Worm (Caenorhabditis elegans): ENCODE data around the gene fbxc-18.

DNA sequence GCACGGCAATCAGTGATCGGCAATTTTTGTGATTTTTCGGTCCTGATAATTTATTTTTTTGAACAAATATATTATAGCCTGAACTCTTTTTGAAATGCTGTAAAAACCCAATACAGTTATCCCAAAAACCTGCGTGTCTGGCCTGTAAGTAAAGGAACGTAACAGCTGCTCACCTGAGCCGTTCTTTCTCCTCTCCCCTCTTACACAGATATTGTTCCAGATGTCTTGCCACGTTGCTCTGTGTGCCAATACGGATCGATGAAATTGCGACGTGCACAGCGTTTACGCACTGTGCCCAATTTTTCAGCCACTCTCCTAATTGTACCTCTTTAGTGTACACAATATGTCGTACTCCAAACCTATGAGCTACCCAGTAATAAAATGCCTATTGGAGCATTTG is 8.2 kb downstream of the fbxc-18 start, which contains the start of gene sdz-4:
- no peak for TF ChIP-seq nhr-237 (tag; optimal IDR thresholded peaks at IDR 0.05)
- TF ChIP-seq ceh-9 (tag; optimal IDR thresholded peaks at IDR 0.05) = no peak
- no peak for TF ChIP-seq tbx-2 (tag; optimal IDR thresholded peaks at IDR 0.05)
- TF ChIP-seq ztf-4 (tag; optimal IDR thresholded peaks at IDR 0.05) = no peak
